Fruit fly (Drosophila melanogaster) S2 (cell line): Measurements from ENCODE around the gene CG7094.

Experiments
- CG8478 ChIP-seq: fragments of >200 bp; optimal IDR thresholded peaks from 2 replicates; lab custom pipeline; 2018
- CTCF ChIP-seq, 2 experiments: fragments of >200 bp; optimal IDR thresholded peaks; 2 replicates each; lab custom pipeline; 2018

CG7094 gene

DNA sequence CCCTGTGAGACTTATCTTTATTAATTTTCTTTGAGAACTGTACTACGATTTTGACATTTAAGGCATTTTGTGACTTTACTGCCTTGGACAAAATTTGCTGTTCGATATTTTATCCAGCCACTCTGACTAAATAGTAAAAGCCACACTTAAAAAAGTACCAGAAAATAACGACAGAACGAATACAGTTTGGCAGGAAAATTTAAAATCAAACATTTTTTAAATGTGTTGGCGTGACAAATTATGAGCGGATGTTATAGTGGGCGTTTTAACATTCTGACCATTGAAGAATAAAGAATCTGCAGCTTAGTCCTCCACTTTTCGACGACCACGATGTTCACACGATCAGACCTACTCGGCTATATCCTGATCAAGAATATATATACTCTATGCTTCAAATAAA, at the start of gene CG7094:
Gene CG7094, minus strand, starts transcription at position 101 of the 400 bp plus-strand sequence.
- TF ChIP-seq CTCF (optimal IDR thresholded peaks at IDR 0.05; lab: Kevin White, UChicago): no peak
- no peak for TF ChIP-seq CG8478 (lab: Kevin White, UChicago)

DNA sequence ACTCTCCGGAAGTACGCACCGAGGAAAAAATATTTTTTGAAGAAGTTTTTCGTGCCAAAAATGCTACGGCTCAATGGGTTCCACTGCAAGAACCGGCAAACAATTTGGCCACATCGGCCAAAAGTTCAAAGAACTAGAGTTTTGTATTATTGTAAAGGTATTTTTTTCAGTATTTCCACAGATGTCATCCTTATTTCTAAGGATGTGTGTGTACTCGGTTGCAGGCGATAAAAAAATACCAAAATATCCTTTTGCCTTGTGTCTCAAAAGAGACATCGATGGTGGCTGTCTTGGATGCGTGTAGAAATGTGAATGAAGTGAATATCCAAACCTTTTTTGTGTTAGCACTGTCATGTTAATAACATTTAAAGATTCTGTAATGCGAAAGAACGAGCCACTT, 47.6 kb upstream of the CG7094 start:
- peak; percentile 36 to 68 for TF ChIP-seq CTCF (optimal IDR thresholded peaks at IDR 0.05; lab: Kevin White, UChicago)
- no peak for TF ChIP-seq CG8478 (lab: Kevin White, UChicago)

DNA sequence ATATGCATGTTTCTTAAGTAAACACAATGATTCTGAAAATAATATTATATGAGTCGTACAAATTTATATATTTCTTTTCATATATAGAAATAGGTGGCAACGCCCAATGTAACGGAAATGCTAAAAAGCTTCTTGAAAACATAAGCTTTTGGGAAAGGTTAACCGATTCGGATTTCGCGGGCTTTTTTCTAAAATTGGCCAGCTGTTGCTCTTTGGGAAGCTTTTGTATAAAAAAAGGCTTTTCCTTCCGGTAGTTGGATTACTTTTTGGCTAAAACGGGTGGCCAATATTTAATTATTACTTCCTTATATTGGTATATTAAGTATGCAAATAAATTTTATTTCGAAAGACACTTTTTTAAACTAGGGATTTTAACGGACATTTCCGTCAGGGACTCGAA, 38.5 kb upstream of the CG7094 start:
- TF ChIP-seq CG8478 (lab: Kevin White, UChicago) (no peak), CTCF (optimal IDR thresholded peaks at IDR 0.05; lab: Kevin White, UChicago) (no peak)

dm6 chr2L:17591960-17592359, 36.4 kb upstream of the CG7094 start, which contains the start of the genes Sytalpha and CG6870:
Gene Sytalpha (plus strand): TSS chr2L:17592260.
Gene CG6870 (minus strand): TSS chr2L:17592299.
- TF ChIP-seq CG8478 (lab: Kevin White, UChicago) (no peak), CTCF (optimal IDR thresholded peaks at IDR 0.05; lab: Kevin White, UChicago) (no peak)

dm6 chr2L:17589853-17590252, 34.3 kb upstream of the CG7094 start:
- TF ChIP-seq CG8478 (lab: Kevin White, UChicago) (no peak), CTCF (optimal IDR thresholded peaks at IDR 0.05; lab: Kevin White, UChicago) (peak; percentile 71 to 82)

dm6 chr2L:17589115-17589514, 33.5 kb upstream of the CG7094 start, which contains the start of gene Oli:
Gene Oli (plus strand): TSS chr2L:17589184.
- no peak for TF ChIP-seq CTCF (optimal IDR thresholded peaks at IDR 0.05; lab: Kevin White, UChicago)
- no peak for TF ChIP-seq CG8478 (lab: Kevin White, UChicago)

DNA sequence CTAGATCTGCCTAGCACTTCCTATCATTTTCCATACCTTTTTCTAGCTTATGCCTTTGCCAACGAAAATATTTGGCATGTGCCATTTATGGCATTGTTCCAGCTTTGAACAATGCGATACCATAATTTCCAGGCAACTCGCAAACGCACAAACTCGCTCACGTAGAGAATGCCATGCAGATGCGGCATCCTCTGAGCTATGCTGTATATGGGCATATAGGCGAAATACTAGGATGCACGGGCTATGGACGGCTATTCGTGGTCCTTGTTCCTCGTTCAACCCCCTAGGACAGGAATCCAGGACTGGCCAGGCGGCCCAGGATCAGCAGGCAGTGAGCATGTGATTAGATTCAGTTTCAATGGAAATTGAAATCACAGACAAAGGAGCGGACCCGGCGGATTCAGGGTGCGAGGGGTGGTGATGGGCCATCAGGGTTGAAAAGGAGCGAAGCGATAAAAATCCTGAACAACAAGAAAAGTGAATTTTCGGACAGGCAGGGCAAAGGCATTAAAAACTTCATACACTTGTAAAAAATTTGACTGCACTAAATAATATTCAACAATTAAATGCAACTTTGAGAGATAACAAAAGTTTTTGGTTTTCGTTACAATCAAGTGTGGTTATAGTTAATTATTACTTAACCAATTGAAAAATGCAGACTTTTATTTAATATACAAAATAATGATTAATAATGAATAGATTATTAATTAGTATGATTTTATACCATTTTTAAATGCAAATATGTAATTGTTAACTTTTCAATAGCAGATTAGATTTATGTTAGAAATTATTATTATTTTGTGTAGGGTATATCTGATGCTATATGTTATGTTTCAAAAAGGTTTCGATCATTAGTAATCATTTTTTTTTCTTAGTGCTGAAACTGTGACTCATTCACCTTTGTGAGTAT, 32.9 kb upstream of the CG7094 start:
- TF ChIP-seq CG8478 (lab: Kevin White, UChicago) (no peak), CTCF (optimal IDR thresholded peaks at IDR 0.05; lab: Kevin White, UChicago) (no peak)

dm6 chr2L:17586750-17587149, 31.2 kb upstream of the CG7094 start:
- TF ChIP-seq CTCF (optimal IDR thresholded peaks at IDR 0.05; lab: Kevin White, UChicago) (no peak), CG8478 (lab: Kevin White, UChicago) (no peak)

DNA sequence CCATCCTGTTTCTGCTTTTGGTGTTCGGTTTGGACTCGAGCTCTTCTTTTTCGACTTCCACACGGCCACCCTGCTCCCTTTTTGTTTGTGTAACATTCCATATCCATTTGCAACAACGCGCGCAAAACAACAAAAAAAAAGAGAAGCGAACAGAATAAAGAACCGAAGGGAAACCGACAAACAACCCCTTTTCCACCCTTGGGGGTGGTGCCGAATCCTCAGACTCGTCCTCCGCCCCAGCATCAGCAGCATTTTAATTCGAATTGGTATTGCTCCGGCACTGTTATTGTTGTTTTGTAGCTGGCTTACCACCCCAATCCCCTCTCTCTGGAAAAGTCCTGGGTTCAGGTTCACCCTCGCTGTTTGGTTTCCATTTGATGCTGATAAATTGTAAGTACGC, 29.4 kb upstream of the CG7094 start:
- TF ChIP-seq CG8478 (lab: Kevin White, UChicago) (no peak), CTCF (optimal IDR thresholded peaks at IDR 0.05; lab: Kevin White, UChicago) (no peak)

DNA sequence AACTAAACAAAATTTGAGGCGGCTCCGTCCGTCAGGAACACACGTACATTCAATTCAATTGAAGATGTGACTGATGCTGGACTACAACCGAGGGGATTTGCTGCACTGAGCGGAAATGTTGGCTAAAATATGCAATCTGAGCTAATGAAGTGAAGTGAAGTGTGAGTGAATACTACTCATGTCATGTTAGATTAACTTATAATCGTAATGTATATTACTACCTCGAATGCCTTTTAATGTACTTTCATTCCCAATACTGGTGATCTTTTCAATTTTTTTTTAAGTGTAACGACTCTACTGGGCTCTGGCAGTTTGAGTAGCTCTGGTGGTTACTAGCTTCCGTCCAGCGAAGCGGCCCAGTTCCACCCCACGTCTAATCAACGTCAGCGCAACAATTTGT, 27.4 kb upstream of the CG7094 start:
- no peak for TF ChIP-seq CTCF (optimal IDR thresholded peaks at IDR 0.05; lab: Kevin White, UChicago)
- TF ChIP-seq CG8478 (lab: Kevin White, UChicago): no peak

DNA sequence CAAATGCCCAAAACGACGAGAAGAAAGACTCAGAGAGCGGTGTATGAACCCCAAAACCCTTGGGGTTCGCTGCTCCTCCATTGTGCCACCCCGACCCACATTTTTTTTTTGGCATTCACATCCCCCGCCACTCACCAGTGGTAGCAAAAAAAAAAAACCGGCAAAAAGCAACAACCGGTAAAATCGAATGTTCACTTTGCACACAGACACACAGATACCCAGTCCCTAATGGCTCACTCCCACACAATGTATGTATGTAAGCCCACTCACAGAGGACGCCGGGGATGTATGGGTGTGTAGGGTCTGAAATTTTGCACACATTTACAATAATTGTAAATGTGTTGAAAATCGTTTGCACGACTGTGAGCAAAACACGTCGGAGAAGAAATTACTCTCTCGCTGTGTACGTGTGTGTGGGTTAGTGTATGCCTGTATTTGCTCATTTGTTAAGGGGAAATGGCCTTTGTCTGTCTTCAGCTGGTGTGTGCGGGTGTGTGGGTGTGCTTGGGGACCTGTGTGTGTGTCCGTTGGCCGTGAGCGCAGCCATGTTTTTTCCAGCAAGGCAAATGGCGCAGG, 18.9 kb upstream of the CG7094 start:
- no peak for TF ChIP-seq CG8478 (lab: Kevin White, UChicago)
- no peak for TF ChIP-seq CTCF (optimal IDR thresholded peaks at IDR 0.05; lab: Kevin White, UChicago)

- TF ChIP-seq CTCF (optimal IDR thresholded peaks at IDR 0.05; lab: Kevin White, UChicago) (no peak), CG8478 (lab: Kevin White, UChicago) (no peak)
These were observed 17.5 kb upstream of the CG7094 start for dm6 chr2L:17573063-17573462.

- TF ChIP-seq CTCF (optimal IDR thresholded peaks at IDR 0.05; lab: Kevin White, UChicago) (no peak), CG8478 (lab: Kevin White, UChicago) (no peak)
These were observed 10.2 kb upstream of the CG7094 start for dm6 chr2L:17565734-17566133.

DNA sequence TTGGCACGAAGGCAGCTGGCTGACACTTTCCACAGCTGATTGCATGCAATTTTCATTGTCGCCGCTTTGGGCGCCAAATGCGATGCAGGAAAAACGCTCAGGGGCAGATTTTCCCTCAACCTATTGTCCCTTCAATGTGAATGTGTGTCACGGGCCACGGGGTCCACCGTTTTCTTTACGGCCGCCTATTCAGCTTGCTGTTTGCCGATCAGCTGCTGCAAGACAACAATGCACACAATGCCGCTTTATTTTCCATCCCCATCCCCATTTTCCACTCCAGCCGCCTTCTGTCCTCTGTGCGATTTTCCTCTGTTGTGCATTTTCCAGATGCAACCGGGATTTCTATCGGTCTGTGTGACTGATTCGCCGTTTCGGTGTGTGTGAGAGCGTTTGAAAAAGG, 9.1 kb upstream of the CG7094 start:
- TF ChIP-seq CG8478 (lab: Kevin White, UChicago) (no peak), CTCF (optimal IDR thresholded peaks at IDR 0.05; lab: Kevin White, UChicago) (no peak)

dm6 chr2L:17561914-17562313, 6.3 kb upstream of the CG7094 start:
- TF ChIP-seq CG8478 (lab: Kevin White, UChicago): no peak
- TF ChIP-seq CTCF (optimal IDR thresholded peaks at IDR 0.05; lab: Kevin White, UChicago): no peak
